Fruit fly (Drosophila melanogaster): ENCODE measurements around the gene dmGlut.

DNA sequence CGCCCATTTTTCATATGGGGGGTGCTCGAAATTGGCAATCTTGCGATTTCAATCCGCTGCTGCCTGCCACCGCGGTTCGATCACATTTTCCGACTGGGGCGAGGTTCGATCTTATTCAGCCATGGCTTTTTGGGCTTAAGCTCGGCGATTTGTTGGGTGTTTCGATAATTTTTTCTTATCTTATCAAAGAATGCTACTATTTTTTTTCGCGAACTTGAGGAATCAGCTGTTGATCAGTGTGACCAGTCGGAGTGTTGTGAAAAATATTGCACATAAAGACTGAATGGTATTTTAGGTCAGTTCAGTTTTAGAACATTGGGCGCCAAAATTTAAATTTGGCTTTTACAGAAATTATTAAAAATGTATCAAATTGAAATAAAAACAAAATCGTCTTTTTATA is 6.5 kb upstream of the dmGlut start, which contains the start of gene Wdr81:
- no peak for TF ChIP-seq psq (optimal IDR thresholded peaks at IDR 0.05)
- TF ChIP-seq Dll (optimal IDR thresholded peaks at IDR 0.05): no peak
- no peak for TF ChIP-seq usp (GFP tag; optimal IDR thresholded peaks at IDR 0.05)
- no peak for TF ChIP-seq pan (optimal IDR thresholded peaks at IDR 0.05)
- no peak for TF ChIP-seq CG8478 (optimal IDR thresholded peaks at IDR 0.05)

Data from whole organism.